Worm (Caenorhabditis elegans): Measurements from ENCODE around the gene ugt-1.

- no peak for TF ChIP-seq tbx-37 (GFP tag; conservative IDR thresholded peaks at IDR 0.05)
- TF ChIP-seq tbx-11 (GFP tag; IDR thresholded peaks at IDR 0.05) = no peak
- no peak for TF ChIP-seq ceh-13 (GFP tag; optimal IDR thresholded peaks at IDR 0.05)
- no peak for TF ChIP-seq ceh-36 (tag; optimal IDR thresholded peaks at IDR 0.05)
- no peak for TF ChIP-seq hmbx-1 (tag; optimal IDR thresholded peaks at IDR 0.05)
- TF ChIP-seq sea-1 (GFP tag; conservative IDR thresholded peaks at IDR 0.05) = no peak
- TF ChIP-seq ama-1 (optimal IDR thresholded peaks at IDR 0.05) = no peak
Measured at ce11 chrV:10436612-10437011, 41.1 kb downstream of the ugt-1 start, which contains the start of gene set-22.
